Worm (Caenorhabditis elegans) whole organism, late embryonic: Measurements from ENCODE around the gene gid-7.

Experiments used
- dmd-4 ChIP-seq: sonication (generic microtip); optimal IDR thresholded peaks from 2 replicates; lab custom pipeline; 2016; ENCODE audit warnings: borderline replicate concordance, missing genetic modification characterization, missing compliant biosample characterization
- hlh-13 ChIP-seq: fragments of 200-800 bp; sonication (Bioruptor generic); optimal IDR thresholded peaks from 2 replicates; lab custom pipeline; 2018; ENCODE audit warnings: mild to moderate bottlenecking, missing genetic modification characterization, missing compliant biosample characterization
- hlh-6 ChIP-seq: sonication (generic microtip); optimal IDR thresholded peaks from 2 replicates; lab custom pipeline; 2016; ENCODE audit warnings: missing genotype, missing genetic modification characterization, missing compliant biosample characterization

DNA sequence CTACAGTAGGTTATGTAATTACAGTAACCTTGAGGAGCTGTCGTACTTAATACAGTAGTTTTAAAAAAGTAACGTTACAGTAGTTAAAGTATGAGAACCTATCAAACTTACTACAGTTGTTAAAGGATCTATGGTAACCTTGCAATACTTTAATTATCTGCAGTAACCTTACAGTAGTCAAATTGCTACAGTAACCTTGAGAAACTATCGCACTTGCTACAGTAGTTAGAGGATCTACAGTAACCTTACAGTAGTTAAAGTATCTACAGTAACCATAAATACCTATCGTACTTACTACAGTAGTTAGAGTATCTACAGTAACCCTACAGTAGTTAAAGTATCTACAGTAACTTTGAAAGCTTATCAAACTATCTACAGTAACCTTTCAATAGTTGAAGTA is 45.3 kb downstream of the gid-7 start:
- TF ChIP-seq hlh-13 (GFP tag; lab: Kevin White, UChicago) (no peak), hlh-6 (tag; lab: Kevin White, UChicago) (no peak), dmd-4 (tag; lab: Kevin White, UChicago) (no peak)
